Fruit fly (Drosophila melanogaster): ENCODE measurements around the gene Snap25.
A peak's percentile ranks its signal among the peaks of the same experiment; 100 is the strongest.
"Not testable (repeated sequence)": the region's sequence is repeated elsewhere in the genome, so short reads cannot be mapped to it uniquely, and the experiment has no call there.

Snap25 gene

DNA sequence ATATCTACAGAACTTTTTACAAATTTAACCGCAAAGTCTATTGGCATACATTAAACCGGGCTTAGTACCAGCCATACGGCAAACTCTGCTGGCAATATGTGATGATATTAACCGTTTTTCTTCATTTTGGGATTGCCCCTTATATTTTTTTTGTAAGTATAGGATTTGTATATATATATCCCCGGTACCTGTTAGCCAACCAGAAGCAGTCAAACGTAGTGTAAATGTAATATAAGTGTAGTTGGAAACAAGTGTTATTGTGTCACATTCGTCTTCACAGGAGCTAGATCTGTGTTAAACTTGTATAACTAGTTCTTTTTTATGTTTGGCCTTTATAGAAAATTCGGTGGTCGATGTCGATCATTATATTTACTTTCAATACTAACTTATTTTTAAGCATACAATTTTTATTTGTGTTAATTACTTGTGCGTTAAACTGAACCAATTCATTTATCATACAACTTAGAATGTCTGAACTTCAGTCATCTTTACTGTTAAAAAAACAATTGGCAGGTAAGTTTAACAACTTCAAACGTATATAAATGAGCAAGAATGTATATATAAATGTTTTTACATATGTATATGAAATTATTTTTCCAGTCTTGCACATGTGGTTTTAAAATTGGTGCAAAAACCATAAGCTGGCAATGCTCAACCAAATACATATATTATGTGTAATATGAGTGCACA is 45.6 kb upstream of the Snap25 start, which contains the start of gene CG40045 (continued):
- TF ChIP-seq row (GFP tag; IDR thresholded peaks at IDR 0.05): peak; percentile 90

- TF ChIP-seq CG1024 (GFP tag; IDR thresholded peaks at IDR 0.05) (peak; percentile 61; the same call in 1 of the 2 replicates), MBD-R2 (GFP tag; IDR thresholded peaks at IDR 0.05) (no peak), CG2199 (GFP tag; IDR thresholded peaks at IDR 0.05) (peak; percentile 42; the same call in 1 of the 3 replicates), hbn (GFP tag; IDR thresholded peaks at IDR 0.05; ENCODE audit: partially characterized antibody) (no peak), ssp (GFP tag; IDR thresholded peaks at IDR 0.05) (peak; percentile 65), CG1603 (tag; optimal IDR thresholded peaks at IDR 0.05) (peak; percentile 62), CG30020 (tag; optimal IDR thresholded peaks at IDR 0.05) (peak; percentile 91), sens (GFP tag) (peak; percentile 9), CG17802 (tag; optimal IDR thresholded peaks at IDR 0.05) (peak; percentile 87)
Observed at dm6 chr3L:24029774-24030173, 44.2 kb upstream of the Snap25 start.

DNA sequence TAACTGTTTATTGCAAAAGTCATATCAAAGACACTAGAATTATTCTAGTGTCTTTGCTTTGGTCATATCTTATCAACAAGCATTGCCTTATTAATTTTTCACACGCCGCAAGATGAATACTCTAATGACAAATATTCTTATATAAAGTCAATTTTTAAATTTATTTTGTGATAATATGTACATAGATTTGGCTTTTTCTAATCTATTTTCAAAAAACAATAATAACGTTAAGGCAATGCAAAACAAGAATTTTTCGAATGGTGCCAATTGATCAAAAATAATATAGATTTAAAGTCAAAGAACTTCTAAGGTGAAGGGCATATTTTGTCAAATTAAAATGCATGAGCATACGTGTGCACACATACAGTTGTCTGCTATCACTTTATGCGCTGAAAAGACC is 40.0 kb upstream of the Snap25 start:
- TF ChIP-seq D19A (tag; optimal IDR thresholded peaks at IDR 0.05) (peak; percentile 63), row (GFP tag; IDR thresholded peaks at IDR 0.05) (peak; percentile 66; the same call in 2 of the 3 replicates), Trl (optimal IDR thresholded peaks at IDR 0.05) (peak in 1 of 2 experiments; percentile 24)
- not testable (repeated sequence) for TF ChIP-seq Trl (GFP tag; optimal IDR thresholded peaks at IDR 0.05)

DNA sequence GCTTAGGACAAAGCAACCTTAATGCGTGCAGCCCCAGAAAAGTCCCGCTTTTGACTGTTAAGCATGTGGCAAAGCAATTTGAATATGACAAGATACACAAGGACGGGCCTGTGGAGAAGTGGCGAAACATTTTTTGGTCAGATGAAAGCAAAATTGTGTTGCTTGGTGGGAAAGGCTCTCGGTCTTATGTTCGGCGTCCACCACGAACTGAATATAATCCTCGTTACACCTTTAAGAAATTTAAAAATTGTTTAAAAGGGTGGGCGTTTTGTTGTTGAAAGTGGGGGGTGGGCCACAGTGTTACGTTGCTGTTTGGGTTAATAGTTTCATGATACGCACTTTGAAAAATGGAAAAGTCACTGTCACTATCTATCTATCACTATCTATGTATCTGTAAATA is 1.0 kb upstream of the Snap25 start:
- TF ChIP-seq CG7357 (GFP tag; IDR thresholded peaks at IDR 0.05) (0 out of 3 replicates have a peak, but pooled peaks have one; percentile 16), ssp (GFP tag; IDR thresholded peaks at IDR 0.05) (peak; percentile 61), CG1024 (GFP tag; IDR thresholded peaks at IDR 0.05) (peak; percentile 69)

DNA sequence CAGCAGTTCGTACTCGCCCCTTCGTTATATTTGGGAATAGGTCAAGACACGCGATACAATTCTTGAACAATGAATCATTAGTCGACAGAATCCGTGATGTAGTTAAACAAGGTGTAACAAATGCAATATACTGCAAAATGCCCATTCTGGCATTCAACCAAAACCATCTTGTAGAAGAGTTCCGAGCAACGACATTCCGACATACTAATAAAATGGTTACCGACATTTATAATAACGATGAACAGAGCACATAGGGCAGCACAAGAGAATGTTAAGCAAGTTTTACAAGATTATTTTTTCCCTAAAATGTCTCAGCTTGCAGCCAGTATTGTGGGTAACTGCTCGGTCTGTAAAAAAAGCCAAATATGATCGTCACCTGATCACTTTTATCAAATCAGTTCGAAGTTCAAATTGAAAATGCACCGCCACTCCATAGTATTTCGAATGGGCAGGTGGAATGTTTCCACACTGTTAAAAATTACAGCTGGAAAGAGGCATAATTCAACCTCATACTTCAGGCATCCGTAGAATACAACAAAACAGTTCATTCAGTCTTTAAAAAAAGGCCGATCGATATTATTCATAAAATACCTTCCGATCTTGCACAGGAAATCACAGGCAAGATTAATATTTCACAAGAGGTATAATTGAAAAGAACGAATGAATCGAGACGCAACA is 9.2 kb downstream of the Snap25 start:
- peak; percentile 27 for TF ChIP-seq CG17802 (tag; optimal IDR thresholded peaks at IDR 0.05)
- no peak for TF ChIP-seq Bteb2 (GFP tag; optimal IDR thresholded peaks at IDR 0.05)
- TF ChIP-seq Ets65A (GFP tag): peak; percentile 19
- TF ChIP-seq CG1024 (GFP tag; IDR thresholded peaks at IDR 0.05): peak; percentile 78
- no peak for TF ChIP-seq fd3F (GFP tag; optimal IDR thresholded peaks at IDR 0.05)
- peak; percentile 60 for TF ChIP-seq CG30020 (tag; optimal IDR thresholded peaks at IDR 0.05)
- TF ChIP-seq Dbx (GFP tag; IDR thresholded peaks at IDR 0.05): no peak
- TF ChIP-seq CG1603 (tag; optimal IDR thresholded peaks at IDR 0.05): peak; percentile 33
- TF ChIP-seq CG14667 (GFP tag; IDR thresholded peaks at IDR 0.05): no peak
- no peak for TF ChIP-seq wor (GFP tag; IDR thresholded peaks at IDR 0.05)
- TF ChIP-seq MBD-R2 (GFP tag; IDR thresholded peaks at IDR 0.05): no peak
- TF ChIP-seq ssp (GFP tag; IDR thresholded peaks at IDR 0.05): peak; percentile 69
- no peak for TF ChIP-seq dan (GFP tag; IDR thresholded peaks at IDR 0.05)
- TF ChIP-seq D (optimal IDR thresholded peaks at IDR 0.05): no peak
- TF ChIP-seq D (GFP tag; optimal IDR thresholded peaks at IDR 0.05): no peak
- TF ChIP-seq CG8089 (GFP tag; optimal IDR thresholded peaks at IDR 0.05): peak; percentile 95
- TF ChIP-seq CG7357 (GFP tag; IDR thresholded peaks at IDR 0.05): 0 out of 3 replicates have a peak, but pooled peaks have one; percentile 17

- TF ChIP-seq BEAF-32 (GFP tag; optimal IDR thresholded peaks at IDR 0.05) (peak; percentile 25), CG16813 (GFP tag; IDR thresholded peaks at IDR 0.05; ENCODE audit: partially characterized antibody) (peak; percentile 50; the same call in 2 of the 3 replicates), Lhr (GFP tag; optimal IDR thresholded peaks at IDR 0.05) (peak; percentile 47), ssp (GFP tag; IDR thresholded peaks at IDR 0.05) (peak; percentile 64), CG6791 (GFP tag; IDR thresholded peaks at IDR 0.05; ENCODE audit: partially characterized antibody) (peak; percentile 43; the same call in 1 of the 3 replicates), CG1024 (GFP tag; IDR thresholded peaks at IDR 0.05) (0 out of 2 replicates have a peak, but pooled peaks have one; percentile 27), CG30020 (tag; optimal IDR thresholded peaks at IDR 0.05) (peak; percentile 29), amos (GFP tag; IDR thresholded peaks at IDR 0.05; ENCODE audit: partially characterized antibody) (peak; percentile 55; the same call in 1 of the 2 replicates)
Observed at dm6 chr3L:24205160-24205559, 131.2 kb downstream of the Snap25 start.

Measured in whole organism, embryonic.